Comparison of ENCODE assay signal across 5 fruit fly cellular contexts in genomic region chrX:4649751-4650150, dm6.
TF ChIP-seq lines count a peak whose summit lies in the region.

Gene Cbp80 (plus strand): TSS chrX:4650015.
Gene Torsin (minus strand): TSS chrX:4650032.

- no peak for TF ChIP-seq CTCF in whole organism, embryonic (GFP tag; optimal IDR thresholded peaks at IDR 0.05; lab: Kevin White, UChicago)

TF ChIP-seq in whole organism, adult, 20 proteins besides CTCF, POLR2A, EP300 and RAD21:
- TF ChIP-seq cic (GFP tag; optimal IDR thresholded peaks at IDR 0.05; lab: Kevin White, UChicago) (no peak), CG1620 (GFP tag; optimal IDR thresholded peaks at IDR 0.05; lab: Kevin White, UChicago) (peak; percentile 3), CG14711 (tag; optimal IDR thresholded peaks at IDR 0.05; lab: Kevin White, UChicago) (peak; percentile 5), pad (GFP tag; optimal IDR thresholded peaks at IDR 0.05; lab: Kevin White, UChicago) (no peak), kay (GFP tag; lab: Kevin White, UChicago; ENCODE audit: borderline replicate concordance) (no peak), bab1 (GFP tag; optimal IDR thresholded peaks at IDR 0.05; lab: Kevin White, UChicago) (peak; percentile 63), CG12768 (GFP tag; optimal IDR thresholded peaks at IDR 0.05; lab: Kevin White, UChicago) (no peak), CG11617 (GFP tag; optimal IDR thresholded peaks at IDR 0.05; lab: Kevin White, UChicago) (peak; percentile 28), toe (GFP tag; optimal IDR thresholded peaks at IDR 0.05; lab: Kevin White, UChicago) (no peak), CG33017 (tag; optimal IDR thresholded peaks at IDR 0.05; lab: Kevin White, UChicago) (no peak), CG5204 (GFP tag; optimal IDR thresholded peaks at IDR 0.05; lab: Kevin White, UChicago) (no peak), Clk (GFP tag; optimal IDR thresholded peaks at IDR 0.05; lab: Kevin White, UChicago) (no peak), tj (GFP tag; optimal IDR thresholded peaks at IDR 0.05; lab: Kevin White, UChicago) (peak; percentile 86), Mnt (GFP tag; optimal IDR thresholded peaks at IDR 0.05; lab: Kevin White, UChicago) (peak; percentile 23)

TF ChIP-seq in whole organism, embryonic, 481 proteins besides CTCF, POLR2A, EP300 and RAD21 (continues in another document):
- no peak for TF ChIP-seq Sin3A (optimal IDR thresholded peaks at IDR 0.05; lab: Kevin White, UChicago)
- TF ChIP-seq ase (GFP tag; IDR thresholded peaks at IDR 0.05; lab: Robert Waterston, UW): no peak
- TF ChIP-seq Usf (GFP tag; optimal IDR thresholded peaks at IDR 0.05; lab: Kevin White, UChicago): no peak
- no peak for TF ChIP-seq insv (GFP tag; optimal IDR thresholded peaks at IDR 0.05; lab: Kevin White, UChicago)
- no peak for TF ChIP-seq kah (GFP tag; optimal IDR thresholded peaks at IDR 0.05; lab: Kevin White, UChicago)
- TF ChIP-seq CG4617 (GFP tag; optimal IDR thresholded peaks at IDR 0.05; lab: Kevin White, UChicago; ENCODE audit: borderline replicate concordance): peak; percentile 12
- peak; percentile 81 for TF ChIP-seq BEAF-32 (GFP tag; optimal IDR thresholded peaks at IDR 0.05; lab: Kevin White, UChicago)
- TF ChIP-seq CG8765 (GFP tag; IDR thresholded peaks at IDR 0.05; lab: Robert Waterston, UW): no peak
- peak; percentile 84 for TF ChIP-seq CG6791 (GFP tag; IDR thresholded peaks at IDR 0.05; lab: Robert Waterston, UW; ENCODE audit: partially characterized antibody)
- TF ChIP-seq Adf1 (GFP tag; IDR thresholded peaks at IDR 0.05; lab: Robert Waterston, UW): no peak; the same call in 1 of the 2 replicates
- no peak for TF ChIP-seq z (GFP tag; IDR thresholded peaks at IDR 0.05; lab: Robert Waterston, UW)
- peak; percentile 9 for TF ChIP-seq CG15514 (GFP tag; optimal IDR thresholded peaks at IDR 0.05; lab: Kevin White, UChicago)
- TF ChIP-seq Ada2b (GFP tag; IDR thresholded peaks at IDR 0.05; lab: Robert Waterston, UW): 0 out of 2 replicates have a peak, but pooled peaks have one; percentile 9
- no peak for TF ChIP-seq emc (GFP tag; optimal IDR thresholded peaks at IDR 0.05; lab: Kevin White, UChicago)
- peak; percentile 14 for TF ChIP-seq CG12391 (tag; optimal IDR thresholded peaks at IDR 0.05; lab: Kevin White, UChicago)
- peak; percentile 90 for TF ChIP-seq CG16813 (GFP tag; IDR thresholded peaks at IDR 0.05; lab: Robert Waterston, UW; ENCODE audit: partially characterized antibody)
- no peak for TF ChIP-seq eyg (GFP tag; optimal IDR thresholded peaks at IDR 0.05; lab: Kevin White, UChicago)
- TF ChIP-seq Ets65A (GFP tag; lab: Kevin White, UChicago): peak; percentile 83
- TF ChIP-seq CG9932 (GFP tag; IDR thresholded peaks at IDR 0.05; lab: Robert Waterston, UW): peak; percentile 45; the same call in 1 of the 2 replicates

TF ChIP-seq in whole organism, prepupa, 60 proteins besides CTCF, POLR2A, EP300 and RAD21:
- TF ChIP-seq CG6808 (GFP tag; optimal IDR thresholded peaks at IDR 0.05; lab: Kevin White, UChicago): peak; percentile 52
- peak; percentile 38 for TF ChIP-seq esn (GFP tag; optimal IDR thresholded peaks at IDR 0.05; lab: Kevin White, UChicago)
- peak; percentile 29 for TF ChIP-seq lz (GFP tag; optimal IDR thresholded peaks at IDR 0.05; lab: Kevin White, UChicago)
- peak; percentile 2 for TF ChIP-seq CG3032 (tag; optimal IDR thresholded peaks at IDR 0.05; lab: Kevin White, UChicago)
- no peak for TF ChIP-seq CG1621 (tag; optimal IDR thresholded peaks at IDR 0.05; lab: Kevin White, UChicago)
- no peak for TF ChIP-seq Hr39 (GFP tag; optimal IDR thresholded peaks at IDR 0.05; lab: Kevin White, UChicago)
- TF ChIP-seq CG31627 (GFP tag; optimal IDR thresholded peaks at IDR 0.05; lab: Kevin White, UChicago): peak; percentile 22

TF ChIP-seq in whole organism, pupa, 21 proteins besides CTCF, POLR2A, EP300 and RAD21:
- TF ChIP-seq Pif1B (GFP tag; optimal IDR thresholded peaks at IDR 0.05; lab: Kevin White, UChicago) (no peak), CG10348 (GFP tag; IDR thresholded peaks at IDR 0.05; lab: Robert Waterston, UW) (no peak), fd96Ca (GFP tag; IDR thresholded peaks at IDR 0.05; lab: Robert Waterston, UW) (0 out of 3 replicates have a peak, but pooled peaks have one; percentile 23), D1 (tag; optimal IDR thresholded peaks at IDR 0.05; lab: Kevin White, UChicago) (no peak), CG15710 (tag; optimal IDR thresholded peaks at IDR 0.05; lab: Kevin White, UChicago) (no peak), Snoo (tag; optimal IDR thresholded peaks at IDR 0.05; lab: Kevin White, UChicago) (no peak), CG4496 (GFP tag; IDR thresholded peaks at IDR 0.05; lab: Robert Waterston, UW) (no peak), CG34367 (tag; optimal IDR thresholded peaks at IDR 0.05; lab: Kevin White, UChicago) (no peak), CG32121 (GFP tag; IDR thresholded peaks at IDR 0.05; lab: Robert Waterston, UW) (0 out of 2 replicates have a peak, but pooled peaks have one; percentile 24), CG17806 (tag; optimal IDR thresholded peaks at IDR 0.05; lab: Kevin White, UChicago) (no peak), gl (tag; optimal IDR thresholded peaks at IDR 0.05; lab: Kevin White, UChicago) (no peak)

TF ChIP-seq in whole organism, wandering third instar larva, 38 proteins besides CTCF, POLR2A, EP300 and RAD21:
- no peak for TF ChIP-seq Mio (GFP tag; optimal IDR thresholded peaks at IDR 0.05; lab: Kevin White, UChicago)
- TF ChIP-seq rgr (GFP tag; optimal IDR thresholded peaks at IDR 0.05; lab: Kevin White, UChicago): peak; percentile 54
